Worm (Caenorhabditis elegans) whole organism, L1 larva: ENCODE measurements around the gene Y37H2A.18.

Experiments
- alr-1 ChIP-seq: fragments of 200-800 bp; sonication (Bioruptor generic); optimal IDR thresholded peaks from 2 replicates; lab custom pipeline; 2018; ENCODE audit warnings: borderline replicate concordance, mild to moderate bottlenecking, missing genetic modification characterization, missing compliant biosample characterization
- aly-2 ChIP-seq: fragments of 150-350 bp; optimal IDR thresholded peaks from 2 replicates; lab custom pipeline; 2014; ENCODE audit warnings: missing biosample characterization, missing genetic modification characterization
- ama-1 ChIP-seq: fragments of 150-350 bp; optimal IDR thresholded peaks from 2 replicates; lab custom pipeline; 2014
- blmp-1 ChIP-seq: fragments of 150-350 bp; optimal IDR thresholded peaks from 2 replicates; lab custom pipeline; 2014; ENCODE audit warnings: missing biosample characterization, missing genetic modification characterization
- ceh-63 ChIP-seq: fragments of 200-800 bp; sonication (Bioruptor generic); optimal IDR thresholded peaks from 2 replicates; lab custom pipeline; 2018; ENCODE audit warnings: mild to moderate bottlenecking, missing genetic modification characterization, missing compliant biosample characterization
- ceh-88 ChIP-seq: fragments of 200-800 bp; sonication (Bioruptor generic); IDR thresholded peaks from 2 replicates; pipeline ENCODE4 v1.3.6; 2022; ENCODE audit warnings: missing genetic modification characterization, missing compliant biosample characterization
- ceh-90 ChIP-seq: sonication (generic microtip); optimal IDR thresholded peaks from 2 replicates; lab custom pipeline; 2016; ENCODE audit warnings: missing genetic modification characterization, missing compliant biosample characterization
- ces-1 ChIP-seq: fragments of 150-350 bp; optimal IDR thresholded peaks from 2 replicates; lab custom pipeline; 2014; ENCODE audit warnings: missing biosample characterization, missing genetic modification reagents, missing genetic modification characterization
- dpl-1 ChIP-seq, 3 experiments: fragments of 150-350 bp in 2 of 3; sonication (generic microtip) in 1 of 3; optimal IDR thresholded peaks; 2 replicates each; lab custom pipeline; 2014 to 2017; ENCODE audit warnings: missing biosample characterization in 3 of 3, missing genetic modification characterization in 3 of 3, missing genetic modification reagents in 3 of 3
- efl-1 ChIP-seq, 4 experiments: fragments of 150-350 bp; optimal IDR thresholded peaks in 3 of 4; peaks in 1 of 4; 1 replicate in 1 of 4; 2 replicates in 3 of 4; lab custom pipeline; 2014; ENCODE audit warnings: missing biosample characterization in 2 of 4, missing genetic modification characterization in 2 of 4, missing genetic modification reagents in 2 of 4
- elt-2 ChIP-seq: sonication (generic microtip); optimal IDR thresholded peaks from 2 replicates; lab custom pipeline; 2016; ENCODE audit warnings: missing genetic modification characterization, mild to moderate bottlenecking, inconsistent platforms, missing compliant biosample characterization, missing genetic modification reagents
- elt-3 ChIP-seq, 6 experiments: fragments of 150-350 bp in 1 of 6; sonication (generic microtip); optimal IDR thresholded peaks; 2 replicates each; lab custom pipeline; 2017 to 2018; ENCODE audit warnings: missing biosample characterization in 6 of 6, missing genetic modification characterization in 6 of 6, inconsistent platforms in 1 of 6
- ets-5 ChIP-seq: fragments of 200-800 bp; sonication (Bioruptor generic); IDR thresholded peaks from 2 replicates; pipeline ENCODE4 v1.3.6; 2022; ENCODE audit warnings: missing genetic modification characterization, missing compliant biosample characterization
- fkh-8 ChIP-seq: sonication (generic microtip); optimal IDR thresholded peaks from 2 replicates; lab custom pipeline; 2016; ENCODE audit warnings: mild to moderate bottlenecking, missing genetic modification characterization, missing compliant biosample characterization
- irx-1 ChIP-seq: sonication (generic microtip); optimal IDR thresholded peaks from 2 replicates; lab custom pipeline; 2016; ENCODE audit warnings: missing genetic modification characterization, missing compliant biosample characterization
- isw-1 ChIP-seq: fragments of 200-800 bp; sonication (Bioruptor generic); IDR thresholded peaks from 2 replicates; pipeline ENCODE4 v1.3.6; 2022; ENCODE audit warnings: missing genetic modification characterization, missing compliant biosample characterization
- jun-1 ChIP-seq: fragments of 150-350 bp; optimal IDR thresholded peaks from 2 replicates; lab custom pipeline; 2014; ENCODE audit warnings: missing biosample characterization, missing genetic modification reagents, missing genetic modification characterization
- lin-13 ChIP-seq: fragments of 150-350 bp; optimal IDR thresholded peaks from 2 replicates; lab custom pipeline; 2014; ENCODE audit warnings: missing biosample characterization, missing genetic modification reagents, missing genetic modification characterization
- lin-14 ChIP-seq: fragments of 200-800 bp; sonication (Bioruptor generic); optimal IDR thresholded peaks from 2 replicates; lab custom pipeline; 2018; ENCODE audit warnings: mild to moderate bottlenecking, missing genetic modification characterization, moderate library complexity, missing compliant biosample characterization
- lin-15B ChIP-seq: fragments of 150-350 bp; sonication (generic microtip); optimal IDR thresholded peaks from 3 replicates; lab custom pipeline; 2014; ENCODE audit warnings: missing biosample characterization, missing genetic modification characterization
- lin-35 ChIP-seq, 2 experiments: fragments of 150-350 bp; optimal IDR thresholded peaks; 2 replicates each; lab custom pipeline; 2014; ENCODE audit warnings: missing biosample characterization in 2 of 2, missing genetic modification characterization in 2 of 2, missing genetic modification reagents in 2 of 2
- lir-3 ChIP-seq: sonication (generic microtip); optimal IDR thresholded peaks from 2 replicates; lab custom pipeline; 2016; ENCODE audit warnings: mild to moderate bottlenecking, missing genetic modification characterization, moderate library complexity, missing compliant biosample characterization; ENCODE audit not compliant: poor library complexity
- mef-2 ChIP-seq: fragments of 150-350 bp; optimal IDR thresholded peaks from 2 replicates; lab custom pipeline; 2014; ENCODE audit warnings: missing biosample characterization, missing genetic modification characterization
- mep-1 ChIP-seq: fragments of 150-350 bp; optimal IDR thresholded peaks from 2 replicates; lab custom pipeline; 2014; ENCODE audit warnings: missing biosample characterization, missing genetic modification characterization
- nhr-12 ChIP-seq: sonication (generic microtip); optimal IDR thresholded peaks from 2 replicates; lab custom pipeline; 2017; ENCODE audit warnings: missing biosample characterization, missing genetic modification characterization
- nhr-19 ChIP-seq: fragments of 200-800 bp; sonication (Bioruptor generic); conservative IDR thresholded peaks from 2 replicates; pipeline ENCODE4 v1.3.6; 2022; ENCODE audit warnings: missing genetic modification characterization, missing compliant biosample characterization
- nhr-237 ChIP-seq: fragments of 150-350 bp; optimal IDR thresholded peaks from 2 replicates; lab custom pipeline; 2014; ENCODE audit warnings: missing biosample characterization, missing genetic modification characterization
- nhr-28 ChIP-seq: fragments of 150-350 bp; optimal IDR thresholded peaks from 2 replicates; lab custom pipeline; 2014; ENCODE audit warnings: missing biosample characterization, missing genetic modification characterization
- nhr-47 ChIP-seq: sonication (generic microtip); optimal IDR thresholded peaks from 2 replicates; lab custom pipeline; 2016; ENCODE audit warnings: mild to moderate bottlenecking, missing genetic modification characterization, moderate library complexity, missing compliant biosample characterization
- nhr-76 ChIP-seq: sonication (generic microtip); optimal IDR thresholded peaks from 2 replicates; lab custom pipeline; 2017; ENCODE audit warnings: missing biosample characterization, missing genetic modification characterization
- nhr-77 ChIP-seq: fragments of 150-350 bp; optimal IDR thresholded peaks from 2 replicates; lab custom pipeline; 2014; ENCODE audit warnings: missing biosample characterization, missing genetic modification characterization
- skn-1 ChIP-seq: fragments of 150-350 bp; optimal IDR thresholded peaks from 2 replicates; lab custom pipeline; 2014; ENCODE audit warnings: missing biosample characterization, missing genetic modification characterization
- snpc-4 ChIP-seq: fragments of 150-350 bp; optimal IDR thresholded peaks from 2 replicates; lab custom pipeline; 2014; ENCODE audit warnings: missing biosample characterization, missing genetic modification characterization
- sptf-1 ChIP-seq: fragments of 150-350 bp; optimal IDR thresholded peaks from 2 replicates; lab custom pipeline; 2014; ENCODE audit warnings: missing biosample characterization, missing genetic modification characterization
- swsn-7 ChIP-seq: sonication (generic microtip); optimal IDR thresholded peaks from 2 replicates; lab custom pipeline; 2016; ENCODE audit warnings: missing genetic modification characterization, missing compliant biosample characterization
- tlp-1 ChIP-seq: fragments of 150-350 bp; optimal IDR thresholded peaks from 2 replicates; lab custom pipeline; 2014; ENCODE audit warnings: missing biosample characterization, missing genetic modification characterization
- unc-130 ChIP-seq: fragments of 150-350 bp; optimal IDR thresholded peaks from 2 replicates; lab custom pipeline; 2017; ENCODE audit warnings: missing biosample characterization, missing genetic modification characterization, inconsistent platforms
- unc-62 ChIP-seq: fragments of 150-350 bp; optimal IDR thresholded peaks from 2 replicates; lab custom pipeline; 2014; ENCODE audit warnings: missing biosample characterization, missing genetic modification reagents, missing genetic modification characterization
- unc-86 ChIP-seq: sonication (generic microtip); optimal IDR thresholded peaks from 2 replicates; lab custom pipeline; 2016; ENCODE audit warnings: missing genetic modification characterization, missing compliant biosample characterization
- unc-98 ChIP-seq: fragments of 200-800 bp; sonication (Bioruptor generic); IDR thresholded peaks from 2 replicates; pipeline ENCODE4 v1.3.6; 2022; ENCODE audit warnings: missing genetic modification characterization, missing compliant biosample characterization
- ztf-11 ChIP-seq, 2 experiments: sonication (generic microtip); optimal IDR thresholded peaks; 2 replicates each; lab custom pipeline; 2016 to 2017; ENCODE audit warnings: missing genetic modification characterization in 2 of 2, missing biosample characterization in 1 of 2, missing compliant biosample characterization in 1 of 2
- ztf-4 ChIP-seq: fragments of 150-350 bp; optimal IDR thresholded peaks from 2 replicates; lab custom pipeline; 2014; ENCODE audit warnings: missing biosample characterization, missing genetic modification characterization

Gene Y37H2A.18

ce11 chrV:18167161-18167560, 34.1 kb upstream of the Y37H2A.18 start, which contains the start of gene C14A6.6:
Gene C14A6.6, minus strand, starts transcription at chrV:18167261.
- TF ChIP-seq mef-2 (tag; lab: Kevin White, UChicago) = no peak
- TF ChIP-seq ces-1 = no peak

DNA sequence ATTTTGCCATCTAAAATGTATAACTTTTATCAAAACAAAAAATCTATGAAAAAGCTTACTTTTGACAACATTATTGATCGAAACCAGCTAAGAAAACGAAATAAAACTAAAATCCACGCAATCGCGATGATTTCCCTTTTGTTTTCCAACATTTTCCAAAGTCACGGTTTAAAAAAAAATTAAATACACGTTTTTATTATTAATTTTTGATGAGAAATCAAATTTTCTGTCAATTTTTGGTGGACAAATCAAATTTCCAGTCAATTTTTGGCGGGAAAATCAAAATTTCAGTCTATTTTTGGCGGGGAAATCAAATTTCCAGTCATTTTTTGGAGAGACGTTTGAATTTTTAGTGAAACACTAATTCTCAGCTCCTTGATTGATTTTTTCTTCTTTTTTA, 31.7 kb upstream of the Y37H2A.18 start, which contains the start of gene C14A6.5:
Gene C14A6.5 (minus strand): TSS at position 101 of the 400 bp plus-strand sequence.
- no peak for TF ChIP-seq unc-130
- no peak for TF ChIP-seq fkh-8 (tag; lab: Kevin White, UChicago)
- no peak for TF ChIP-seq tlp-1
- no peak for TF ChIP-seq efl-1 (optimal IDR thresholded peaks at IDR 0.05; lab: Kevin White, UChicago)
- no peak for TF ChIP-seq efl-1 (GFP tag; optimal IDR thresholded peaks at IDR 0.05 in 1 of 2; lab: Kevin White, UChicago)
- no peak for TF ChIP-seq alr-1
- TF ChIP-seq mef-2 (tag; lab: Kevin White, UChicago) = no peak
- TF ChIP-seq snpc-4 (tag; lab: Kevin White, UChicago) = no peak
- no peak for TF ChIP-seq dpl-1 (GFP tag; optimal IDR thresholded peaks at IDR 0.05; lab: Kevin White, UChicago)
- TF ChIP-seq swsn-7 (tag; lab: Kevin White, UChicago) = no peak
- no peak for TF ChIP-seq ceh-63 (GFP tag; lab: Kevin White, UChicago)
- TF ChIP-seq unc-62 (GFP tag; lab: Kevin White, UChicago) = no peak
- no peak for TF ChIP-seq nhr-77 (tag; lab: Kevin White, UChicago)
- TF ChIP-seq, all 84 proteins: peak for 0

- TF ChIP-seq elt-3 (tag; optimal IDR thresholded peaks at IDR 0.05; lab: Kevin White, UChicago) = no peak
- TF ChIP-seq lin-35 (GFP tag; optimal IDR thresholded peaks at IDR 0.05; lab: Kevin White, UChicago) = no peak
- no peak for TF ChIP-seq unc-86
- TF ChIP-seq lin-13 (GFP tag; lab: Kevin White, UChicago) = no peak
- TF ChIP-seq unc-98 (GFP tag; lab: Robert Waterston, UW) = no peak
- TF ChIP-seq sptf-1 (tag; lab: Kevin White, UChicago) = no peak
- no peak for TF ChIP-seq nhr-76 (tag; lab: Kevin White, UChicago)
- no peak for TF ChIP-seq lir-3
- TF ChIP-seq aly-2 (tag; lab: Kevin White, UChicago) = no peak
- TF ChIP-seq skn-1 (tag; lab: Kevin White, UChicago) = no peak
Measured at ce11 chrV:18163434-18163833, 30.4 kb upstream of the Y37H2A.18 start.

DNA sequence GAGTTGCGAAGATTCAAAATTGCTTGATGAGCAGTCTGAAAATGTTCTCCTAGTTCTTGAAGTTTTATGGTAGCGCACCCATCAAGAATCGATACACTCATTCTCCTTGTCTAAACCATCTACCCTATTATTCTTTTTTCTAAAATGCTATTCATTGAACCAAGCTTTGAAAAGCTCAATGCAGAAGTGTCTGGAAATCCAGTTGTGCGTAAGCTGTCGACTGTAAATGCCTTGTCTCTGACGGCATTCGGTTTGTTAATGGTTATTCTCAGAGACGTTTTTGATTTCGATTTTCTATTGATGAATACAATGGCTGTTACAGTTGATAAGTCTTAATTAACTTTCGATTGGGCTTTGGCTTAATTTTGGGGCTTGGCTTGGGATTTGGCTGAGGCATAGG, 29.5 kb upstream of the Y37H2A.18 start, which contains the start of gene C14A6.12:
Gene C14A6.12 (minus strand): TSS at position 101 of the 400 bp plus-strand sequence.
- TF ChIP-seq blmp-1 (tag; lab: Kevin White, UChicago) = no peak
- no peak for TF ChIP-seq irx-1 (tag; lab: Kevin White, UChicago)
- TF ChIP-seq nhr-47 (tag; lab: Kevin White, UChicago) = no peak
- TF ChIP-seq ceh-90 = no peak
- no peak for TF ChIP-seq isw-1 (GFP tag; lab: Robert Waterston, UW)
- TF ChIP-seq, all 84 proteins: peak for 0

DNA sequence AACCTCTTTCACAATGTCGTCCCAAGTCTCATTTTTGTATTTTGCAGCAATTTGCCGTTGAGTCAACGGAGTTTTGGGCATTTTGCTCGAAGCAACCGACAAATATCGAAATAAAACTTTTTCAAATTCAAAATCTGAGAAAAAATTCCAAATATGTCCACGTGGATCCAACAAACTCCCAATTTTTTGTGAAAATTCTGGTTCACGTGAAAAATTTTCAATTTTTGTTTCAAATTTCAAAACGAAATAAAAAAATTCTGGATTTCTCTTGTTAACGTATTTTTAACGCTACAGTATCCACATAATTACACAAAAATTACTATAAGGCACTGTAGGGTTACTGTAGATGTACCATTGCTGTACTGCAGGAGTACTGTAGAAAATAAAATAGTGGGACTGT, 28.2 kb upstream of the Y37H2A.18 start, which contains the start of gene C14A6.13:
Gene C14A6.13 (minus strand): TSS at position 101 of the 400 bp plus-strand sequence.
- TF ChIP-seq swsn-7 (tag; lab: Kevin White, UChicago) = no peak
- TF ChIP-seq ztf-4 = no peak
- no peak for TF ChIP-seq nhr-12
- TF ChIP-seq unc-86 = no peak
- no peak for TF ChIP-seq elt-2 (tag; lab: Kevin White, UChicago)
- no peak for TF ChIP-seq nhr-19 (GFP tag; lab: Robert Waterston, UW)

ce11 chrV:18158172-18158571, 25.1 kb upstream of the Y37H2A.18 start:
- TF ChIP-seq aly-2 (tag; lab: Kevin White, UChicago) (no peak), ztf-11 (tag; optimal IDR thresholded peaks at IDR 0.05; lab: Kevin White, UChicago) (no peak), ces-1 (no peak), ceh-88 (GFP tag; lab: Robert Waterston, UW) (no peak), sptf-1 (tag; lab: Kevin White, UChicago) (no peak), lin-15B (tag; lab: Kevin White, UChicago) (no peak), fkh-8 (tag; lab: Kevin White, UChicago) (no peak), jun-1 (tag; lab: Kevin White, UChicago) (no peak), mep-1 (tag; lab: Kevin White, UChicago) (no peak), nhr-237 (no peak), ama-1 (lab: Kevin White, UChicago) (no peak), tlp-1 (no peak), ets-5 (GFP tag; lab: Robert Waterston, UW) (no peak), lin-14 (GFP tag; lab: Kevin White, UChicago) (no peak), unc-98 (GFP tag; lab: Robert Waterston, UW) (no peak), nhr-28 (tag; lab: Kevin White, UChicago) (no peak), ztf-4 (no peak)
